Fruit fly (Drosophila melanogaster): Measurements from ENCODE around the gene OdsH.
A peak's percentile ranks its signal among the peaks of the same experiment; 100 is the strongest.

Gene OdsH

DNA sequence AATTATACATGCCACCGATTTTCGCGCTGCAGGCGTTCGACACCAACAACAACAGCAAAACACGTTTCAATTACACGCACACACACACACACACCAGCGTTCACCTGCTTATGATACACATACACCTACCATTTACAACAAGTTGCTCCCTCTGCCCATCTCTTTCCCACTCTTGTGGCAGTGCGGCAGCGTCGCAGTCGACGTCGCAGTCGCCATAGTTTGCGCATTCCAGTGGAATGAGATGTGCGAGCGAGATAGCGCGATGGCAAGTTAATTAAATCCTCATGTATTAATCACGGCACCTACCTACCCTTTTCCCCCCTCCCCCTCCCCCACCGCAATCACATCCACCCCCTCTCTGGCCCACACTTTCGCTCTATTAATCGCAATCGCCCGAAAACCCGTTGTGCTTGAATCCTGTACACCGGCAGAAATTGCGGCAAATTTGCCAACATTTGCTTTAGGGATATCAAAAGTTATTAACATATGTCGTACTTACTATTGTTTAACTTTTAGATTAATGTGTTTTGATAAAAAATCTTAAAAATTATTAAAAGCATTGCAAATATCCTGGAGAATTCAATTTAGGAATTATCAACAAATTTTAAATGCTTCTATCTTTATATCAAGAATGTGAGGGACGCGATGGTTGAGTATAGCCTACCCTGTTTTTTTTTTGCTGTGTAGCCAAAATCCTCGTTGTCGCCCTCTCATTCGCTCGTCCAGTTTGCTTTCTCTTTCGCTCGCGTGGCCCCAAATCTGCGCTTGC, 11.7 kb downstream of the OdsH start:
- TF ChIP-seq Dll (optimal IDR thresholded peaks at IDR 0.05) (no peak), psq (optimal IDR thresholded peaks at IDR 0.05) (no peak), usp (GFP tag; optimal IDR thresholded peaks at IDR 0.05) (no peak), EcR (GFP tag; optimal IDR thresholded peaks at IDR 0.05) (no peak), CG8478 (optimal IDR thresholded peaks at IDR 0.05) (no peak), pan (optimal IDR thresholded peaks at IDR 0.05) (no peak)

DNA sequence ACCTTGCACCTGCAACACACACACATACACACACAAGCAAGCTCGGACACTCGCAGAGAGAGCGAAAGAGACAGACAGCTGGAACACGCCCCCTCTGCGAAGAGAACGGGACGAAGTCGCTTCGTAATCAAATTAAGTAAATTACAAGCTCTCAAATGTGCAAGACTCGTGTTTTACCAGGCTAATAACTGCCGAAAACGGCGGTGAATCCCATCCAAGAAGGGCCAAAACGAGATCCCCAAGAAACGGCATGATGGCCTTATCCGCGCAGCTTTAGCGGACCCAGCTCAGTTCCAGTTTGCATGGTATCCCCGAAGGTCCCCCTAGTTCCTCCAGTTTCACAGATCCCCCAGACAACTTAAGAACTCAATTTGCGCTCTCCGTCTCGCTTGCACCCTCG, 13.2 kb downstream of the OdsH start:
- no peak for TF ChIP-seq Dll (optimal IDR thresholded peaks at IDR 0.05)
- no peak for TF ChIP-seq CG8478 (optimal IDR thresholded peaks at IDR 0.05)
- no peak for TF ChIP-seq usp (GFP tag; optimal IDR thresholded peaks at IDR 0.05)
- no peak for TF ChIP-seq pan (optimal IDR thresholded peaks at IDR 0.05)
- TF ChIP-seq EcR (GFP tag; optimal IDR thresholded peaks at IDR 0.05): no peak
- no peak for TF ChIP-seq psq (optimal IDR thresholded peaks at IDR 0.05)

DNA sequence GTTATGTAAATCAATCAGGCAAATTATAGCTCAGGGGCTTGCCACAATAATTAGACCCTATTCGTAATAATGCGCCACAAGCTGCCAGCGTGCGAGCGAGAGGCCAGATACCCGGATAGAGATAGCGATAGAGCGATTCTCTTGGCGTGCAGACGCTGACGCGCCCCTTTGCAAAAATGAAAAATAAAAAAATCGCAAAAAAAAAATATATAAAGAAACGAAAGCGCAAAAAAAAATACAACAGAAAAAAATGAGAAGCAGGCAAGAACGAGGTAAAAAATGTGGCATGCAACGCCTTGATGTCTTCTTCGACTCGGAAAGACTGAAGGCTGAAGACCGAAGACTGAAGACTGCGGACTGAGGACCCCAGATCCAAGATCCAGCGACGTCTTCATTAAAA, 15.5 kb downstream of the OdsH start:
- TF ChIP-seq Dll (optimal IDR thresholded peaks at IDR 0.05): no peak
- no peak for TF ChIP-seq psq (optimal IDR thresholded peaks at IDR 0.05)
- TF ChIP-seq pan (optimal IDR thresholded peaks at IDR 0.05): no peak
- TF ChIP-seq EcR (GFP tag; optimal IDR thresholded peaks at IDR 0.05): no peak
- no peak for TF ChIP-seq CG8478 (optimal IDR thresholded peaks at IDR 0.05)
- no peak for TF ChIP-seq usp (GFP tag; optimal IDR thresholded peaks at IDR 0.05)

DNA sequence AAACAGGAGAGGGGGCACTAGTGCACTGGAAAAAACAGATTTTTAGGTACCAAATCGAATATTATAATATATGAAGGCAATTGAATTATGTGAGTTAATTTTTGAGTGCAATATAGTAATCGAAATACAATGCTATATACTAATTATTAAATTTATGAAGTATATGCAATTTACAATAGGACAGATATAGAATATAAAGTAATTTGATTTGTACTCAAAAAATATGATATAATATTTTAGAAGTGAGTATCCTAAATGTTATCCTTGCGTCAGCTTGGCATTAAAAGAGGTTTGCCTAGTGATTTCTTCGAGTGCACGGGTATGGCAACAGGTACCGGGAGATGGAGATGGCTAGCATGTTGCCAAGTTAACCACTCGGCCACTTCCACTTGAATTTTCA, 16.2 kb downstream of the OdsH start:
- TF ChIP-seq pan (optimal IDR thresholded peaks at IDR 0.05) (no peak), CG8478 (optimal IDR thresholded peaks at IDR 0.05) (no peak), Dll (optimal IDR thresholded peaks at IDR 0.05) (no peak), EcR (GFP tag; optimal IDR thresholded peaks at IDR 0.05) (no peak), psq (optimal IDR thresholded peaks at IDR 0.05) (no peak), usp (GFP tag; optimal IDR thresholded peaks at IDR 0.05) (no peak)

DNA sequence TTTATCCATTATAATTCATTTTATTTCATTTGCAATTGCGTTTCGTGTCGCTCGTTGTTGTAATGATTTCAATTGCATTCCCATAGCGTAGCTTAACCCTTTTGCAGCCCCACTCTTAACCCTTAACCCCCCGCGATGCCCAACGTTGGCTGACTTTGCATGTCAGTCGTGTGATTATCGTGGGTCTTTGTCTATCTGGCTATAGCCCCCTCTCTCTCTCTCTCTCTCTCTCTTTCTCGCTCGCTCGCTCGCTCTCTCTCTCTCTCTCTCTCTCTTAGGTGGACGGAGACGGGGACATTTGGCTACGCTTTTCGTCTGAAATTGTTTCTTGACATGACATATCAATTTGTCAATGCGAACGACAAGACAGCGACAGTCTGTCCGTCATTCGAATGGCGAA, 21.4 kb downstream of the OdsH start:
- TF ChIP-seq pan (optimal IDR thresholded peaks at IDR 0.05) (no peak), psq (optimal IDR thresholded peaks at IDR 0.05) (no peak), CG8478 (optimal IDR thresholded peaks at IDR 0.05) (no peak), usp (GFP tag; optimal IDR thresholded peaks at IDR 0.05) (no peak), EcR (GFP tag; optimal IDR thresholded peaks at IDR 0.05) (no peak), Dll (optimal IDR thresholded peaks at IDR 0.05) (no peak)

DNA sequence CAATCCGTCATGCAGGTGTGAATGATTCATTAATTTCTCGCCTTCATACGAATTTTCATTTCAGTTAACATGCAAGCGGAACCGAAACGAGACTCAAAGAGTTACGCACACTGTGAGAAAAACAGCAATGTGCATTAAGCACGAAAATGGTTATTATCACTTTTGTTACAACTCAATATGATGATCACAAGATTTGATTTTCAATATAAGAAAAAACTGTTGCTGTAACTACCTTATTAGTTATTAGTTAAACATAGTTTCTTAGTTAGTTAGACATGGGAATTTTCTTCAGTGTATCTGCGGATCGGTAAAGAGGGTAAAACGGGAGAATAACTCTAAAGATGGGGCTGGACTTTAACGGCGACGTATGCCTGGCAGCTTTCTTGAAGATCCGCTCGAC, 24.0 kb downstream of the OdsH start:
- no peak for TF ChIP-seq EcR (GFP tag; optimal IDR thresholded peaks at IDR 0.05)
- no peak for TF ChIP-seq Dll (optimal IDR thresholded peaks at IDR 0.05)
- no peak for TF ChIP-seq usp (GFP tag; optimal IDR thresholded peaks at IDR 0.05)
- TF ChIP-seq pan (optimal IDR thresholded peaks at IDR 0.05): no peak
- TF ChIP-seq CG8478 (optimal IDR thresholded peaks at IDR 0.05): no peak
- TF ChIP-seq psq (optimal IDR thresholded peaks at IDR 0.05): no peak

DNA sequence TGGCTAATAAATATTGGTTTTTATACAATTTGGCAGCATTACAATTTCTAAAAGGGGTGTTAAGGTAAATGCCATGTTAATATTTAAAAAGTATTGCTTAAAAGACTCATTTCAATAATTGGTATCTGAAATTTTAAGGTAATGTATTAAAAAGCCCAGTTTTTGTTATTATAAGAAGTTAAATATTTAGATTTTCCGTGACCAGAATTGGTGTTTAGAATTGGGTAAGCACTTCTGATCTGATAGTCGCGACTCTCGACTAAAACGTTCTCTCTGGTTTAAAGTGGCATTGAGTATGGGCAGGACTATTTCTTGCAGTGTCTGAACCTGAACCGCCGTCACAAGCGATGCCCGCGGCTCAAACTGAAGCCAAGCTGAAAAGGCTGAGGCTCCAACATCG, 25.6 kb downstream of the OdsH start:
- TF ChIP-seq CG8478 (optimal IDR thresholded peaks at IDR 0.05) (no peak), Dll (optimal IDR thresholded peaks at IDR 0.05) (no peak), pan (optimal IDR thresholded peaks at IDR 0.05) (no peak), usp (GFP tag; optimal IDR thresholded peaks at IDR 0.05) (no peak), psq (optimal IDR thresholded peaks at IDR 0.05) (no peak), EcR (GFP tag; optimal IDR thresholded peaks at IDR 0.05) (no peak)

DNA sequence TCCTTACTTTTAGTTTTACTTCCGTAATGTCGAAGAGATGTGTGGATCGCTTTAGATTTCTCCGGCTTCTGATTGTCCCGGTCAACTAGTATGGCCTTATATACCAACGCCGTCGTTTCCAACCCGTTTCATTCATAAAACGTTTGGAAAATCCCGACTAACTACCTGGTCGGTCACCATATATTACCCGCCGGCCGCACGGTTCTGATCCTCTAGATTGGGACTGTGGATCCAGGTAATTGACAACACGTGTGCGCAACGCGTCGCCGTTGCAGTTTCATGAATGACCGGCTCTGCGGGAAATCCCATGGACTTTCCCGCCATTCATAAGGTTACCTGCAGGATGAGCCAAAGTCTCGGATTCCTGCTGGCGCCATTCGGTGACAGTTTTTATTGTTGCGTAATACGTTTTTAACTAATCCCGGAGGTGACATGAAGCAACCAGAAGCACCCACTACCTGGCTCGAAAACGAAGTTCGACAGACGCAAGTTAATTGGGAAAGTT, 28.9 kb downstream of the OdsH start, which contains the start of gene CG12986:
Gene CG12986, minus strand, starts transcription at position 51 of the 505 bp plus-strand sequence.
- TF ChIP-seq CG8478 (optimal IDR thresholded peaks at IDR 0.05) (no peak), usp (GFP tag; optimal IDR thresholded peaks at IDR 0.05) (no peak), EcR (GFP tag; optimal IDR thresholded peaks at IDR 0.05) (no peak), psq (optimal IDR thresholded peaks at IDR 0.05) (no peak), Dll (optimal IDR thresholded peaks at IDR 0.05) (no peak), pan (optimal IDR thresholded peaks at IDR 0.05) (no peak)

DNA sequence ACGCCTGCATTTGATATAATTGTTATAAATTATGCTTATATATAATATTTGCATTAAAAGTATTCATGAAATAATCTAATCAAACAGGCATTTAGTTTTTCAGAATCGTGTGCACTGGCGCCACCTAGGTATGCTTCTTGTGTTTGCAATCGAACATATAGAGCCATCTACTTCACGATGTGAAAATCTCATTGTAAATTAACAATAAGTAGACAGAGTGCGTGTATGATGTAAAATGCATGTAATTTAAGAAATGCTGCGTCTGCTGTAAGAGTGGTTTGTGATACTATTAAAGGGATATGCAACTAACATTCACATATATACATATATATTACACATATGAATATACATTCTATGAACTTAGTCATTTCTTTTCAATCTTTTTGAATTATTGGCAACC, 29.4 kb downstream of the OdsH start:
- TF ChIP-seq CG8478 (optimal IDR thresholded peaks at IDR 0.05) (no peak), EcR (GFP tag; optimal IDR thresholded peaks at IDR 0.05) (no peak), pan (optimal IDR thresholded peaks at IDR 0.05) (no peak), psq (optimal IDR thresholded peaks at IDR 0.05) (no peak), Dll (optimal IDR thresholded peaks at IDR 0.05) (no peak), usp (GFP tag; optimal IDR thresholded peaks at IDR 0.05) (no peak)

DNA sequence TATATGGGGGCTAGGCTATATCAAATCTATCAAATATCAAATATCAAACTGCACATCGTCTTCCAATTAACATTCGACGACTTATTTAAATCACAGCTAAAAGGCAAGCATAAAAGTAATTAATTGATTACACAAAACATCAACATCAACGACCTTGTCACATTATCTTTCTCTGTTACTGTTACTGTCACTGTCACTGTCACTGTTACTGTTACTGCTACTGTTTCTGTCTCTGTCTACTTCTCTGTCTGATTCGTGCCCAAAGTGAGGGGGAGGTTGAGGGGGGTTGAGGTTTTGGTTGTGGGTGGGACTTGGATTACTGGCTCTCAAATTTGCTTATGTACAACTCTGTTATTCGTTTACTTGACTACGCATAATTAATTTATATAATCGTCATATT, 30.7 kb downstream of the OdsH start:
- TF ChIP-seq psq (optimal IDR thresholded peaks at IDR 0.05): no peak

DNA sequence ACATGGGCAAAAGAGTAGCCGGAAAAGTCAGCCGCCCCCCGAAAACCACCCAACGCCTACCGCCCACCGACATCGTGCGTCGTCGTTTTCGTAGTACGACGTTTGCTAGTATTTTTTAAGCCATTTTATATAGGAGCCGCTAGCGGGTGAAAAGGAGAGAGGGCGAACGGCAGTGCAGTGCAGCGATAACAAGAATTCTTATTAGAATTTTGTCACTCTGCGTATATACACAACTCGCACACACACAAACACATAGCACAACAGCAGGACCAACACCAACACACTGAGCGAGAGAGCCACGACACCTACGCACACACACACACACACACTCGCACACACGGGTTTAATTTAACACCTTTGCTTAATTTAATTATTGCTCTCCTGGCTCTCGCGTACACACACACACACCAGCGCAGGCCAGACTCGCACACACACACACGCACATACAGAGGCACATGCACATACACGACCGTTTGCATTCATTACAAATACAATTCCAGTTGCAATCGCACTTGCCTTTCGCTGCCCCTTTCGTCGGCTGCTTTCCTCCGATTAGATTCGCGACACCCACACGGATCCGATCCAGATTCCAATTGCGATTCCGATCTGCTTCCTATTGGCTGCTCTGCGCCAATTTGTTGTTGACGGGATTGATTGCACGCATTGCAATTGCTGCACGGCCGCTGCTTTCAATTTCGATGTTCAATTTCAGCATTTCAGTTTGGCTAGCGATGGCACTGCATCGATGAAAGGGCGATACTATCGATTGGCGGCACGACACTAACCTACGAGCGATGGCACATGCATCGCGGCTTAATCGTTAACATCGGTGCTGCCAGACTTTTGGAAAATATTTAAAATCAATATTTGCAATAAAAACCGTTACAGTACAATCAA, 36.2 kb downstream of the OdsH start, which contains the start of gene Socs16D:
Gene Socs16D, minus strand, starts transcription at position 758 of the 897 bp plus-strand sequence.
- TF ChIP-seq psq (optimal IDR thresholded peaks at IDR 0.05) (no peak), EcR (GFP tag; optimal IDR thresholded peaks at IDR 0.05) (no peak), usp (GFP tag; optimal IDR thresholded peaks at IDR 0.05) (no peak), CG8478 (optimal IDR thresholded peaks at IDR 0.05) (peak; percentile 80), Dll (optimal IDR thresholded peaks at IDR 0.05) (peak; percentile 81), pan (optimal IDR thresholded peaks at IDR 0.05) (no peak)
